Worm (Caenorhabditis elegans) whole organism, late embryonic: Measurements from ENCODE around the gene rpl-36.

Experiments
- C08G9.2 ChIP-seq: sonication (generic microtip); optimal IDR thresholded peaks from 2 replicates; lab custom pipeline; 2016; ENCODE audit warnings: mild to moderate bottlenecking, missing genetic modification characterization, moderate library complexity, missing compliant biosample characterization
- Y22D7AL.16 ChIP-seq: sonication (generic microtip); optimal IDR thresholded peaks from 2 replicates; lab custom pipeline; 2016; ENCODE audit warnings: missing genetic modification characterization, missing compliant biosample characterization
- ahr-1 ChIP-seq: sonication (generic microtip); optimal IDR thresholded peaks from 2 replicates; lab custom pipeline; 2016; ENCODE audit warnings: missing genetic modification characterization, missing compliant biosample characterization
- ceh-18 ChIP-seq: sonication (generic microtip); optimal IDR thresholded peaks from 2 replicates; lab custom pipeline; 2016; ENCODE audit warnings: missing genetic modification characterization, missing compliant biosample characterization
- ceh-2 ChIP-seq: sonication (generic microtip); optimal IDR thresholded peaks from 2 replicates; lab custom pipeline; 2016; ENCODE audit warnings: missing genotype, missing genetic modification characterization, missing compliant biosample characterization
- ceh-24 ChIP-seq: sonication (generic microtip); optimal IDR thresholded peaks from 2 replicates; lab custom pipeline; 2016; ENCODE audit warnings: mild to moderate bottlenecking, missing genetic modification characterization, missing compliant biosample characterization
- ceh-34 ChIP-seq: sonication (generic microtip); optimal IDR thresholded peaks from 2 replicates; lab custom pipeline; 2016; ENCODE audit warnings: mild to moderate bottlenecking, missing genetic modification characterization, missing compliant biosample characterization
- ceh-45 ChIP-seq: fragments of 200-800 bp; sonication (Bioruptor generic); IDR thresholded peaks from 2 replicates; pipeline ENCODE4 v1.3.6; 2022; ENCODE audit warnings: missing genetic modification reagents, missing genetic modification characterization, missing compliant biosample characterization
- ceh-48 ChIP-seq: sonication (generic microtip); optimal IDR thresholded peaks from 2 replicates; lab custom pipeline; 2016; ENCODE audit warnings: missing genetic modification characterization, inconsistent platforms, missing compliant biosample characterization
- ceh-6 ChIP-seq: fragments of 200-800 bp; sonication (Bioruptor generic); optimal IDR thresholded peaks from 2 replicates; lab custom pipeline; 2018; ENCODE audit warnings: mild to moderate bottlenecking, missing genetic modification characterization, missing compliant biosample characterization
- dve-1 ChIP-seq: sonication (generic microtip); optimal IDR thresholded peaks from 2 replicates; lab custom pipeline; 2017; ENCODE audit warnings: antibody characterized with exemption, mild to moderate bottlenecking, missing genetic modification characterization, missing compliant biosample characterization
- fax-1 ChIP-seq: sonication (generic microtip); optimal IDR thresholded peaks from 2 replicates; lab custom pipeline; 2016; ENCODE audit warnings: missing genotype, missing genetic modification characterization, missing compliant biosample characterization
- gmeb-2 ChIP-seq: sonication (generic microtip); optimal IDR thresholded peaks from 2 replicates; lab custom pipeline; 2016; ENCODE audit warnings: missing genetic modification characterization, inconsistent platforms, missing compliant biosample characterization
- hlh-30 ChIP-seq: sonication (generic microtip); optimal IDR thresholded peaks from 2 replicates; lab custom pipeline; 2017; ENCODE audit warnings: antibody characterized with exemption, missing genetic modification characterization, missing compliant biosample characterization; ENCODE audit not compliant: insufficient read depth
- hlh-6 ChIP-seq: sonication (generic microtip); optimal IDR thresholded peaks from 2 replicates; lab custom pipeline; 2016; ENCODE audit warnings: missing genotype, missing genetic modification characterization, missing compliant biosample characterization
- lim-6 ChIP-seq: sonication (generic microtip); optimal IDR thresholded peaks from 2 replicates; lab custom pipeline; 2016; ENCODE audit warnings: missing genetic modification characterization, missing compliant biosample characterization
- lin-11 ChIP-seq: fragments of 200-800 bp; sonication (Bioruptor generic); optimal IDR thresholded peaks from 2 replicates; lab custom pipeline; 2018; ENCODE audit warnings: mild to moderate bottlenecking, missing genetic modification characterization, missing compliant biosample characterization
- mec-3 ChIP-seq: sonication (generic microtip); optimal IDR thresholded peaks from 2 replicates; lab custom pipeline; 2016; ENCODE audit warnings: borderline replicate concordance, missing genetic modification characterization, missing compliant biosample characterization
- nfya-1 ChIP-seq: sonication (generic microtip); optimal IDR thresholded peaks from 2 replicates; lab custom pipeline; 2017; ENCODE audit warnings: missing genetic modification characterization, mild to moderate bottlenecking, missing compliant biosample characterization, antibody characterized with exemption, moderate library complexity
- odd-2 ChIP-seq: sonication (generic microtip); optimal IDR thresholded peaks from 2 replicates; lab custom pipeline; 2017; ENCODE audit warnings: antibody characterized with exemption, mild to moderate bottlenecking, missing genetic modification characterization, missing compliant biosample characterization
- pag-3 ChIP-seq: sonication (generic microtip); optimal IDR thresholded peaks from 2 replicates; lab custom pipeline; 2016; ENCODE audit warnings: missing compliant biosample characterization, missing genetic modification characterization, borderline replicate concordance
- pha-2 ChIP-seq: sonication (generic microtip); optimal IDR thresholded peaks from 2 replicates; lab custom pipeline; 2017; ENCODE audit warnings: mild to moderate bottlenecking, missing genetic modification characterization, missing compliant biosample characterization
- pqm-1 ChIP-seq: sonication (generic microtip); optimal IDR thresholded peaks from 2 replicates; lab custom pipeline; 2016; ENCODE audit warnings: missing genetic modification characterization, missing compliant biosample characterization
- pros-1 ChIP-seq: fragments of 150-350 bp; optimal IDR thresholded peaks from 2 replicates; lab custom pipeline; 2014; ENCODE audit warnings: missing biosample characterization, missing genetic modification reagents, missing genetic modification characterization
- ref-2 ChIP-seq: sonication (generic microtip); optimal IDR thresholded peaks from 2 replicates; lab custom pipeline; 2016; ENCODE audit warnings: missing genetic modification characterization, missing compliant biosample characterization
- rnt-1 ChIP-seq: sonication (generic microtip); optimal IDR thresholded peaks from 2 replicates; lab custom pipeline; 2016; ENCODE audit warnings: missing genetic modification characterization, missing compliant biosample characterization
- tbx-2 ChIP-seq: sonication (generic microtip); optimal IDR thresholded peaks from 2 replicates; lab custom pipeline; 2016; ENCODE audit warnings: missing genetic modification characterization, missing compliant biosample characterization
- ttx-3 ChIP-seq: sonication (generic microtip); optimal IDR thresholded peaks from 2 replicates; lab custom pipeline; 2016; ENCODE audit warnings: missing genetic modification reagents, missing genetic modification characterization, missing compliant biosample characterization
- unc-3 ChIP-seq, 2 experiments: fragments of 200-800 bp in 1 of 2; sonication (Bioruptor generic) in 1 of 2; sonication (generic microtip) in 1 of 2; conservative IDR thresholded peaks in 1 of 2; optimal IDR thresholded peaks in 1 of 2; 2 replicates each; pipeline versions ENCODE4 v1.3.6 to Lab custom; 2016 to 2022; ENCODE audit warnings: missing compliant biosample characterization in 2 of 2, missing genetic modification characterization in 2 of 2, missing genetic modification reagents in 1 of 2
- unc-42 ChIP-seq: sonication (generic microtip); optimal IDR thresholded peaks from 2 replicates; lab custom pipeline; 2016; ENCODE audit warnings: missing genotype, missing genetic modification characterization, missing compliant biosample characterization
- unc-55 ChIP-seq: sonication (generic microtip); optimal IDR thresholded peaks from 2 replicates; lab custom pipeline; 2017; ENCODE audit warnings: missing biosample characterization, missing genetic modification reagents, missing genetic modification characterization
- zip-5 ChIP-seq: sonication (generic microtip); optimal IDR thresholded peaks from 2 replicates; lab custom pipeline; 2016; ENCODE audit warnings: missing genetic modification characterization, missing compliant biosample characterization

The rpl-36 gene

ce11 chrIII:7210486-7210885, 30.4 kb downstream of the rpl-36 start:
- TF ChIP-seq tbx-2 (tag; lab: Kevin White, UChicago) = no peak
- no peak for TF ChIP-seq lim-6 (tag; lab: Kevin White, UChicago)
- TF ChIP-seq lin-11 (tag; lab: Kevin White, UChicago) = no peak
- TF ChIP-seq mec-3 (tag; lab: Kevin White, UChicago) = no peak
- no peak for TF ChIP-seq fax-1
- no peak for TF ChIP-seq pros-1 (tag; lab: Kevin White, UChicago)
- TF ChIP-seq gmeb-2 (tag; lab: Kevin White, UChicago) = no peak
- TF ChIP-seq pha-2 (tag; lab: Kevin White, UChicago) = no peak
- TF ChIP-seq Y22D7AL.16 (tag; lab: Kevin White, UChicago) = no peak
- no peak for TF ChIP-seq ceh-2 (tag; lab: Kevin White, UChicago)
- TF ChIP-seq zip-5 (tag; lab: Kevin White, UChicago) = no peak
- TF ChIP-seq, all 69 proteins: peak for 0

- TF ChIP-seq hlh-6 (tag; lab: Kevin White, UChicago) (no peak), ceh-6 (no peak), nfya-1 (no peak), pqm-1 (tag; lab: Kevin White, UChicago) (no peak), unc-42 (no peak)
Observed at ce11 chrIII:7212028-7212427, 32.0 kb downstream of the rpl-36 start.

ce11 chrIII:7215532-7215931, 35.5 kb downstream of the rpl-36 start:
- TF ChIP-seq rnt-1 (tag; lab: Kevin White, UChicago) = peak; percentile 23
- no peak for TF ChIP-seq ceh-24 (tag; lab: Kevin White, UChicago)

ce11 chrIII:7216226-7216625, 36.2 kb downstream of the rpl-36 start, which contains the start of gene R151.1:
Gene R151.1 (plus strand): TSS chrIII:7216526.
- TF ChIP-seq dve-1 (tag; lab: Kevin White, UChicago) (no peak), ceh-45 (GFP tag; lab: Robert Waterston, UW) (no peak), C08G9.2 (tag; lab: Kevin White, UChicago) (no peak), ttx-3 (no peak), Y22D7AL.16 (tag; lab: Kevin White, UChicago) (no peak)

- TF ChIP-seq ttx-3 (no peak), hlh-30 (tag; lab: Kevin White, UChicago) (no peak), ceh-18 (peak; percentile 92), ahr-1 (tag; lab: Kevin White, UChicago) (no peak), rnt-1 (tag; lab: Kevin White, UChicago) (peak; percentile 78), pag-3 (tag; lab: Kevin White, UChicago) (no peak), lim-6 (tag; lab: Kevin White, UChicago) (no peak), mec-3 (tag; lab: Kevin White, UChicago) (no peak), odd-2 (tag; lab: Kevin White, UChicago) (no peak), dve-1 (tag; lab: Kevin White, UChicago) (no peak), nfya-1 (peak; percentile 46), ceh-48 (no peak), unc-55 (GFP tag; lab: Kevin White, UChicago) (peak; percentile 88), ref-2 (tag; lab: Kevin White, UChicago) (no peak), unc-3 (GFP tag; conservative IDR thresholded peaks at IDR 0.05; lab: Robert Waterston, UW) (no peak), unc-3 (tag; optimal IDR thresholded peaks at IDR 0.05; lab: Kevin White, UChicago) (no peak), lin-11 (tag; lab: Kevin White, UChicago) (no peak), ceh-34 (peak; percentile 6)
Observed at ce11 chrIII:7216924-7217521, 37.0 kb downstream of the rpl-36 start.
